Fruit fly (Drosophila melanogaster) whole organism, embryonic: ENCODE measurements around the gene CG13113.

Experiments
- Abd-B ChIP-seq: fragments of 200-800 bp; sonication (Bioruptor generic); optimal IDR thresholded peaks from 2 replicates; lab custom pipeline; 2018; ENCODE audit warnings: missing biosample characterization, mild to moderate bottlenecking, missing genetic modification characterization, moderate library complexity
- Ada2b ChIP-seq: fragments of 200-800 bp; sonication (Bioruptor generic); IDR thresholded peaks from 2 replicates; pipeline ENCODE4 v1.3.6; 2022; ENCODE audit warnings: missing biosample characterization, missing genetic modification characterization
- Blimp-1 ChIP-seq: fragments of 200-800 bp; sonication (Bioruptor generic); optimal IDR thresholded peaks from 3 replicates; lab custom pipeline; 2018; ENCODE audit warnings: missing biosample characterization, missing genetic modification characterization, mild to moderate bottlenecking, moderate library complexity, missing genetic modification reagents
- CG10321 ChIP-seq: fragments of 200-800 bp; sonication (Bioruptor generic); IDR thresholded peaks from 2 replicates; pipeline ENCODE4 v1.3.6; 2022; ENCODE audit warnings: missing biosample characterization, missing genetic modification characterization
- CG11456 ChIP-seq: fragments of 200-800 bp; sonication (Bioruptor generic); IDR thresholded peaks from 3 replicates; pipeline ENCODE4 v1.3.6; 2022; ENCODE audit warnings: missing biosample characterization, missing genetic modification characterization
- CG12769 ChIP-seq: fragments of 200-800 bp; sonication (Bioruptor generic); optimal IDR thresholded peaks from 2 replicates; lab custom pipeline; 2019; ENCODE audit warnings: missing biosample characterization, mild to moderate bottlenecking, missing genetic modification characterization, moderate library complexity
- CG14014 ChIP-seq: fragments of 200-800 bp; sonication (Bioruptor generic); IDR thresholded peaks from 2 replicates; pipeline ENCODE4 v1.3.6; 2022; ENCODE audit warnings: missing biosample characterization, missing genetic modification characterization
- CG14667 ChIP-seq: fragments of 200-800 bp; sonication (Bioruptor generic); IDR thresholded peaks from 2 replicates; pipeline ENCODE4 v1.3.6; 2022; ENCODE audit warnings: missing biosample characterization, missing genetic modification characterization
- CG17385 ChIP-seq: fragments of 200-800 bp; sonication (Bioruptor generic); optimal IDR thresholded peaks from 3 replicates; lab custom pipeline; 2018; ENCODE audit warnings: missing biosample characterization, mild to moderate bottlenecking, missing genetic modification characterization
- CG18262 ChIP-seq: fragments of 200-800 bp; optimal IDR thresholded peaks from 3 replicates; lab custom pipeline; 2019; ENCODE audit warnings: missing biosample characterization, mild to moderate bottlenecking, missing genetic modification characterization, moderate library complexity
- CG2129 ChIP-seq: fragments of 200-800 bp; sonication (Bioruptor generic); IDR thresholded peaks from 2 replicates; pipeline ENCODE4 v1.3.6; 2022; ENCODE audit warnings: missing biosample characterization, missing genetic modification characterization; ENCODE audit not compliant: partially characterized antibody
- CG42726 ChIP-seq: fragments of 200-800 bp; sonication (Bioruptor generic); IDR thresholded peaks from 2 replicates; pipeline ENCODE4 v1.3.6; 2022; ENCODE audit warnings: missing biosample characterization, missing genetic modification characterization; ENCODE audit not compliant: partially characterized antibody
- CG4707 ChIP-seq: fragments of 200-800 bp; sonication (Bioruptor generic); optimal IDR thresholded peaks from 2 replicates; lab custom pipeline; 2018; ENCODE audit warnings: missing biosample characterization, mild to moderate bottlenecking, missing genetic modification characterization, moderate library complexity
- CG5180 ChIP-seq: fragments of 200-800 bp; sonication (Bioruptor generic); optimal IDR thresholded peaks from 3 replicates; lab custom pipeline; 2017; ENCODE audit warnings: missing biosample characterization, missing genetic modification characterization, mild to moderate bottlenecking, moderate library complexity, missing genetic modification reagents
- CG6689 ChIP-seq: fragments of 200-800 bp; sonication (Bioruptor generic); IDR thresholded peaks from 2 replicates; pipeline ENCODE4 v1.3.6; 2022; ENCODE audit warnings: missing biosample characterization, missing genetic modification characterization
- CG6791 ChIP-seq: fragments of 200-800 bp; sonication (Bioruptor generic); IDR thresholded peaks from 3 replicates; pipeline ENCODE4 v1.3.6; 2022; ENCODE audit warnings: missing biosample characterization, missing genetic modification characterization; ENCODE audit not compliant: partially characterized antibody
- CG7786 ChIP-seq: fragments of 200-800 bp; sonication (Bioruptor generic); optimal IDR thresholded peaks from 2 replicates; lab custom pipeline; 2016; ENCODE audit warnings: missing biosample characterization, missing genetic modification characterization
- CG8281 ChIP-seq: fragments of 200-800 bp; sonication (Bioruptor generic); optimal IDR thresholded peaks from 2 replicates; lab custom pipeline; 2018; ENCODE audit warnings: missing biosample characterization, mild to moderate bottlenecking, missing genetic modification characterization, moderate library complexity
- CG9797 ChIP-seq: fragments of 200-800 bp; sonication (Bioruptor generic); optimal IDR thresholded peaks from 3 replicates; lab custom pipeline; 2018; ENCODE audit warnings: missing biosample characterization, mild to moderate bottlenecking, missing genetic modification characterization
- D19A ChIP-seq: fragments of 200-800 bp; optimal IDR thresholded peaks from 3 replicates; lab custom pipeline; 2019; ENCODE audit warnings: missing biosample characterization, mild to moderate bottlenecking, missing genetic modification characterization, moderate library complexity
- Dad ChIP-seq: fragments of 200-800 bp; sonication (Bioruptor generic); optimal IDR thresholded peaks from 3 replicates; lab custom pipeline; 2016; ENCODE audit warnings: missing biosample characterization, missing genetic modification characterization
- HLH3B ChIP-seq: fragments of 200-800 bp; sonication (Bioruptor generic); IDR thresholded peaks from 2 replicates; pipeline ENCODE4 v1.3.6; 2022; ENCODE audit warnings: missing biosample characterization, missing genetic modification characterization
- Med ChIP-seq: fragments of 200-800 bp; sonication (Bioruptor generic); peaks from one replicate; lab custom pipeline; 2016; ENCODE audit warnings: missing biosample characterization, missing genetic modification characterization, mild to moderate bottlenecking, inconsistent platforms, moderate library complexity
- Oaz ChIP-seq: fragments of 200-800 bp; sonication (Bioruptor generic); IDR thresholded peaks from 2 replicates; pipeline ENCODE4 v1.3.6; 2022; ENCODE audit warnings: missing biosample characterization, missing genetic modification characterization
- Oli ChIP-seq: fragments of 200-800 bp; sonication (Bioruptor generic); optimal IDR thresholded peaks from 2 replicates; lab custom pipeline; 2018; ENCODE audit warnings: missing biosample characterization, mild to moderate bottlenecking, missing genetic modification characterization, moderate library complexity
- Sox100B ChIP-seq: fragments of 200-800 bp; sonication (Bioruptor generic); optimal IDR thresholded peaks from 3 replicates; lab custom pipeline; 2018; ENCODE audit warnings: missing biosample characterization, mild to moderate bottlenecking, missing genetic modification characterization
- amos ChIP-seq: fragments of 200-800 bp; sonication (Bioruptor generic); IDR thresholded peaks from 2 replicates; pipeline ENCODE4 v1.3.6; 2022; ENCODE audit warnings: missing biosample characterization, missing genetic modification characterization; ENCODE audit not compliant: partially characterized antibody
- cad ChIP-seq: fragments of >200 bp; optimal IDR thresholded peaks from 2 replicates; lab custom pipeline; 2017; ENCODE audit warnings: missing biosample characterization, missing genetic modification characterization
- ci ChIP-seq: fragments of 200-800 bp; sonication (Bioruptor generic); IDR thresholded peaks from 3 replicates; pipeline ENCODE4 v1.3.6; 2022; ENCODE audit warnings: missing biosample characterization, missing genetic modification characterization
- crp ChIP-seq, 2 experiments: fragments of 200-800 bp; sonication (Bioruptor generic); optimal IDR thresholded peaks; 2 replicates in 1 of 2; 3 replicates in 1 of 2; lab custom pipeline; 2017; ENCODE audit warnings: missing biosample characterization in 2 of 2, missing genetic modification characterization in 2 of 2, mild to moderate bottlenecking in 1 of 2, moderate library complexity in 1 of 2
- fd64A ChIP-seq: fragments of 200-800 bp; sonication (Bioruptor generic); optimal IDR thresholded peaks from 3 replicates; lab custom pipeline; 2018; ENCODE audit warnings: missing biosample characterization, mild to moderate bottlenecking, missing genetic modification characterization
- fd96Cb ChIP-seq: fragments of 200-800 bp; sonication (Bioruptor generic); optimal IDR thresholded peaks from 2 replicates; lab custom pipeline; 2018; ENCODE audit warnings: missing biosample characterization, mild to moderate bottlenecking, missing genetic modification characterization, moderate library complexity
- gem ChIP-seq: fragments of 200-800 bp; sonication (Bioruptor generic); optimal IDR thresholded peaks from 2 replicates; lab custom pipeline; 2019; ENCODE audit warnings: missing biosample characterization, mild to moderate bottlenecking, missing genetic modification characterization, moderate library complexity
- kni ChIP-seq: fragments of 200-800 bp; sonication (Bioruptor generic); optimal IDR thresholded peaks from 3 replicates; lab custom pipeline; 2017; ENCODE audit warnings: mild to moderate bottlenecking, missing biosample characterization, missing genetic modification reagents, missing genetic modification characterization
- lola ChIP-seq, 3 experiments: fragments of >200 bp in 2 of 3; fragments of 200-800 bp in 1 of 3; sonication (Bioruptor generic) in 1 of 3; optimal IDR thresholded peaks; 2 replicates each; lab custom pipeline; 2017 to 2019; ENCODE audit warnings: missing biosample characterization in 3 of 3, missing genetic modification characterization in 3 of 3, mild to moderate bottlenecking in 1 of 3, moderate library complexity in 1 of 3
- lov ChIP-seq, 2 experiments: fragments of 200-800 bp in 1 of 2; fragments of >200 bp in 1 of 2; sonication (Bioruptor generic) in 1 of 2; IDR thresholded peaks in 1 of 2; optimal IDR thresholded peaks in 1 of 2; 2 replicates in 1 of 2; 3 replicates in 1 of 2; pipeline versions ENCODE4 v1.3.6 to Lab custom; 2017 to 2022; ENCODE audit warnings: missing biosample characterization in 1 of 2, missing genetic modification characterization in 1 of 2
- nmo ChIP-seq: fragments of 200-800 bp; sonication (Bioruptor generic); optimal IDR thresholded peaks from 2 replicates; lab custom pipeline; 2018; ENCODE audit warnings: missing biosample characterization, mild to moderate bottlenecking, missing genetic modification characterization, moderate library complexity
- peb ChIP-seq: fragments of 200-800 bp; sonication (Bioruptor generic); IDR thresholded peaks from 2 replicates; pipeline ENCODE4 v1.3.6; 2022; ENCODE audit warnings: missing biosample characterization, missing genetic modification characterization
- prd ChIP-seq, 3 experiments: fragments of >200 bp in 2 of 3; fragments of 200-800 bp in 1 of 3; sonication (Bioruptor generic) in 1 of 3; optimal IDR thresholded peaks in 2 of 3; IDR thresholded peaks in 1 of 3; 2 replicates in 2 of 3; 3 replicates in 1 of 3; pipeline versions ENCODE4 v1.3.6 to Lab custom; 2017 to 2022; ENCODE audit warnings: missing biosample characterization in 1 of 3, missing genetic modification characterization in 1 of 3
- pros ChIP-seq: fragments of 200-800 bp; sonication (Bioruptor generic); optimal IDR thresholded peaks from 3 replicates; lab custom pipeline; 2019; ENCODE audit warnings: missing biosample characterization, mild to moderate bottlenecking, missing genetic modification characterization, moderate library complexity
- ranshi ChIP-seq: fragments of 200-800 bp; sonication (Bioruptor generic); IDR thresholded peaks from 2 replicates; pipeline ENCODE4 v1.3.6; 2022; ENCODE audit warnings: missing biosample characterization, missing genetic modification characterization
- sisA ChIP-seq: fragments of 200-800 bp; sonication (Bioruptor generic); IDR thresholded peaks from 2 replicates; pipeline ENCODE4 v1.3.6; 2022; ENCODE audit warnings: missing biosample characterization, missing genetic modification characterization
- so ChIP-seq: fragments of 200-800 bp; sonication (Bioruptor generic); IDR thresholded peaks from 3 replicates; pipeline ENCODE4 v1.3.6; 2022; ENCODE audit warnings: missing biosample characterization, missing genetic modification characterization
- sqz ChIP-seq: fragments of 200-800 bp; sonication (Bioruptor generic); optimal IDR thresholded peaks from 3 replicates; lab custom pipeline; 2018; ENCODE audit warnings: missing biosample characterization, mild to moderate bottlenecking, missing genetic modification characterization
- sr ChIP-seq: fragments of 200-800 bp; sonication (Bioruptor generic); IDR thresholded peaks from 3 replicates; pipeline ENCODE4 v1.3.6; 2022; ENCODE audit warnings: missing biosample characterization, missing genetic modification characterization

CG13113 gene

dm6 chr2L:9496378-9497284, 47.3 kb upstream of the CG13113 start (continued):
- TF ChIP-seq CG14014 (GFP tag; lab: Robert Waterston, UW) (0 out of 2 replicates have a peak, but pooled peaks have one; percentile 8), ci (peak; percentile 64), D19A (tag; lab: Kevin White, UChicago) (peak; percentile 66), CG14667 (GFP tag; lab: Robert Waterston, UW) (peak; percentile 10; the same call in 1 of the 2 replicates), CG42726 (GFP tag; lab: Robert Waterston, UW) (no peak), gem (tag; lab: Kevin White, UChicago) (peak; percentile 16), fd96Cb (peak; percentile 14), sr (GFP tag; lab: Robert Waterston, UW) (peak; percentile 33; the same call in 1 of the 3 replicates), prd (optimal IDR thresholded peaks at IDR 0.05; lab: Kevin White, UChicago) (no peak), prd (GFP tag; IDR thresholded peaks at IDR 0.05; lab: Robert Waterston, UW) (peak; percentile 49; the same call in 1 of the 3 replicates), sisA (GFP tag; lab: Robert Waterston, UW) (peak; percentile 25; the same call in 1 of the 2 replicates), Ada2b (GFP tag; lab: Robert Waterston, UW) (0 out of 2 replicates have a peak, but pooled peaks have one; percentile 14), HLH3B (GFP tag; lab: Robert Waterston, UW) (0 out of 2 replicates have a peak, but pooled peaks have one; percentile 24), cad (GFP tag; lab: Kevin White, UChicago) (peak; percentile 51), CG2129 (GFP tag; lab: Robert Waterston, UW) (no peak), lov (optimal IDR thresholded peaks at IDR 0.05; lab: Kevin White, UChicago) (no peak), lov (GFP tag; IDR thresholded peaks at IDR 0.05; lab: Robert Waterston, UW) (no peak), CG10321 (GFP tag; lab: Robert Waterston, UW) (0 out of 2 replicates have a peak, but pooled peaks have one; percentile 16), CG17385 (GFP tag; lab: Kevin White, UChicago) (peak; percentile 2), so (0 out of 3 replicates have a peak, but pooled peaks have one; percentile 14), CG4707 (GFP tag; lab: Kevin White, UChicago) (peak; percentile 88), Oaz (GFP tag; lab: Robert Waterston, UW) (no peak), CG6689 (GFP tag; lab: Robert Waterston, UW) (0 out of 2 replicates have a peak, but pooled peaks have one; percentile 12), Oli (tag; lab: Kevin White, UChicago) (peak; percentile 21), CG5180 (GFP tag; lab: Kevin White, UChicago) (no peak), nmo (GFP tag; lab: Kevin White, UChicago) (peak; percentile 16), kni (GFP tag; lab: Kevin White, UChicago) (peak; percentile 40), Med (GFP tag; lab: Kevin White, UChicago) (peak; percentile 85), sqz (GFP tag; lab: Kevin White, UChicago) (peak; percentile 47), Abd-B (GFP tag; lab: Kevin White, UChicago) (no peak), CG6791 (GFP tag; lab: Robert Waterston, UW) (no peak), Dad (GFP tag; lab: Kevin White, UChicago) (no peak), lola (GFP tag; optimal IDR thresholded peaks at IDR 0.05; lab: Kevin White, UChicago) (peak in 1 of 3 experiments; percentile 53), CG9797 (GFP tag; lab: Kevin White, UChicago) (no peak), CG7786 (GFP tag; lab: Kevin White, UChicago) (peak; percentile 6), Blimp-1 (GFP tag; lab: Kevin White, UChicago) (peak; percentile 9), CG11456 (GFP tag; lab: Robert Waterston, UW) (0 out of 3 replicates have a peak, but pooled peaks have one; percentile 10), crp (GFP tag; optimal IDR thresholded peaks at IDR 0.05; lab: Kevin White, UChicago) (no peak), ranshi (no peak), fd64A (GFP tag; lab: Kevin White, UChicago) (no peak), CG8281 (tag; lab: Kevin White, UChicago) (no peak), CG18262 (tag; lab: Kevin White, UChicago) (peak; percentile 43), CG12769 (tag; lab: Kevin White, UChicago) (peak; percentile 39), pros (GFP tag; lab: Kevin White, UChicago) (no peak), peb (GFP tag; lab: Robert Waterston, UW) (no peak), amos (no peak), Sox100B (GFP tag; lab: Kevin White, UChicago) (peak; percentile 41)
